Worm (Caenorhabditis elegans): ENCODE measurements around the gene epg-7.

DNA sequence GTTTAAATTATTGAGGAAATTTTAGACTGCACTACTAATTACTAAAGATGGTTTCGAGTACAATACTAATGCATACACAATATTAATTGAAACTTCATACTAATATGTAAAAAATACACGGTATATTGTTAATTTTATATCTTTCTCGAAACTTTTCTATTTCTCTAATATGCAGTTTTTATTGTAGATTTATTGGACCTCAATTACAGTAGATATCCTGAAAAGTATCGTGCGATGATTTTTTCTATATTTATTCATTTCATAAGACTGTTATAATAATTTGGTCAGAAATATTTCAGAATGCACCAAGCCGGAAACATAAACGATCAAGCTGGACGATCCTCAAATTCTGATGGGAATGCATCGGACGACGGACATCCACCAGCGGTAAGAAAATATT lies 9.2 kb downstream of the epg-7 start, which contains the start of gene C07D8.5:
- TF ChIP-seq lin-13 (GFP tag; optimal IDR thresholded peaks at IDR 0.05), result no peak
- TF ChIP-seq unc-130 (tag; optimal IDR thresholded peaks at IDR 0.05), result no peak
- TF ChIP-seq ama-1 (optimal IDR thresholded peaks at IDR 0.05), result no peak
- TF ChIP-seq nhr-84 (tag; optimal IDR thresholded peaks at IDR 0.05), result no peak
- TF ChIP-seq rnt-1 (tag; optimal IDR thresholded peaks at IDR 0.05), result no peak
- no peak for TF ChIP-seq F16B12.6 (tag; optimal IDR thresholded peaks at IDR 0.05)
- no peak for TF ChIP-seq xbp-1 (tag; optimal IDR thresholded peaks at IDR 0.05)
- no peak for TF ChIP-seq nhr-237 (tag; optimal IDR thresholded peaks at IDR 0.05)
